Fruit fly (Drosophila melanogaster) S2 (cell line): ENCODE results near the gene CG31638.

Source experiments
- CG8478 ChIP-seq: fragments of >200 bp; optimal IDR thresholded peaks from 2 replicates; lab custom pipeline; 2018
- CTCF ChIP-seq, 2 experiments: fragments of >200 bp; optimal IDR thresholded peaks; 2 replicates each; lab custom pipeline; 2018

DNA sequence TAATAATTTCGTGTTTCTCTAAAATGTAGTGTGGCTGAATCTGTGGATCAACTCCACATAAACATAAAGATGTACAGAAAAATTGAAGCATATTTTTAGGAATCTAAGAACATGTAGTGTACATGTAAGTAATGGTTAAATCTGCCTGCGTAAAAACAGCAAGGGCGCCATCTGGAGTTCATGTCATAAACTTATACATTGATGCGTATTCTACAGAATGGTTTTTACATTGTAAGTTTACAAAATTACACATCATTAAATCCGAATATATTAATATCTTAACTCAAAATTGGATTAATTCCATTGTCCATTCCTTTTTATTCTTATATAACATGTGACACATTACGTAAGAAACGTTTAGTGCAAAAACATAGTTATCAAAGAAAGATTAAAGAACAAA is 36.1 kb downstream of the CG31638 start:
- TF ChIP-seq CG8478 (no peak), CTCF (optimal IDR thresholded peaks at IDR 0.05; lab: Kevin White, UChicago) (peak; percentile 93 to 95)
